Fruit fly (Drosophila melanogaster) whole organism, embryonic: ENCODE measurements around the gene RpLP1.

ENCODE experiments used
- CG1024 ChIP-seq: fragments of 200-800 bp; sonication (Bioruptor generic); IDR thresholded peaks from 2 replicates; pipeline ENCODE4 v1.3.6; 2022; ENCODE audit warnings: missing biosample characterization, missing genetic modification characterization
- CG11093 ChIP-seq: fragments of 200-800 bp; sonication (Bioruptor generic); IDR thresholded peaks from 3 replicates; pipeline ENCODE4 v1.3.6; 2022; ENCODE audit warnings: missing biosample characterization, missing genetic modification characterization
- CG14014 ChIP-seq: fragments of 200-800 bp; sonication (Bioruptor generic); IDR thresholded peaks from 2 replicates; pipeline ENCODE4 v1.3.6; 2022; ENCODE audit warnings: missing biosample characterization, missing genetic modification characterization
- CG15601 ChIP-seq: fragments of 200-800 bp; sonication (Bioruptor generic); optimal IDR thresholded peaks from 3 replicates; lab custom pipeline; 2019; ENCODE audit warnings: missing biosample characterization, mild to moderate bottlenecking, missing genetic modification characterization, moderate library complexity
- CG16779 ChIP-seq: fragments of 200-800 bp; sonication (Bioruptor generic); IDR thresholded peaks from 2 replicates; pipeline ENCODE4 v1.3.6; 2022; ENCODE audit warnings: missing biosample characterization, missing genetic modification characterization
- CG1832 ChIP-seq: fragments of 200-800 bp; sonication (Bioruptor generic); optimal IDR thresholded peaks from 2 replicates; lab custom pipeline; 2017; ENCODE audit warnings: missing biosample characterization, mild to moderate bottlenecking, missing genetic modification characterization, inconsistent platforms
- CG18476 ChIP-seq: fragments of 200-800 bp; sonication (Bioruptor generic); optimal IDR thresholded peaks from 2 replicates; lab custom pipeline; 2016; ENCODE audit warnings: missing biosample characterization, mild to moderate bottlenecking, missing genetic modification characterization
- CG2120 ChIP-seq: fragments of 200-800 bp; sonication (Bioruptor generic); optimal IDR thresholded peaks from 3 replicates; lab custom pipeline; 2016; ENCODE audit warnings: missing biosample characterization, missing genetic modification characterization
- CG2678 ChIP-seq: fragments of 200-800 bp; sonication (Bioruptor generic); optimal IDR thresholded peaks from 3 replicates; lab custom pipeline; 2019; ENCODE audit warnings: missing biosample characterization, mild to moderate bottlenecking, missing genetic modification characterization, moderate library complexity
- CG31441 ChIP-seq: fragments of 200-800 bp; sonication (Bioruptor generic); IDR thresholded peaks from 2 replicates; pipeline ENCODE4 v1.3.6; 2022; ENCODE audit warnings: missing biosample characterization, missing genetic modification characterization
- CG42726 ChIP-seq: fragments of 200-800 bp; sonication (Bioruptor generic); IDR thresholded peaks from 2 replicates; pipeline ENCODE4 v1.3.6; 2022; ENCODE audit warnings: missing biosample characterization, missing genetic modification characterization; ENCODE audit not compliant: partially characterized antibody
- CG5180 ChIP-seq: fragments of 200-800 bp; sonication (Bioruptor generic); optimal IDR thresholded peaks from 3 replicates; lab custom pipeline; 2017; ENCODE audit warnings: missing biosample characterization, missing genetic modification characterization, mild to moderate bottlenecking, moderate library complexity, missing genetic modification reagents
- CG8290 ChIP-seq, 3 experiments: fragments of 200-800 bp; sonication (Bioruptor generic); optimal IDR thresholded peaks; 2 replicates each; lab custom pipeline; 2016 to 2019; ENCODE audit warnings: missing biosample characterization in 3 of 3, missing genetic modification characterization in 3 of 3, mild to moderate bottlenecking in 2 of 3, moderate library complexity in 1 of 3
- CG9215 ChIP-seq: fragments of 200-800 bp; sonication (Bioruptor generic); IDR thresholded peaks from 2 replicates; pipeline ENCODE4 v1.3.6; 2022; ENCODE audit warnings: missing biosample characterization, missing genetic modification characterization
- CG9727 ChIP-seq: fragments of 200-800 bp; sonication (Bioruptor generic); optimal IDR thresholded peaks from 3 replicates; lab custom pipeline; 2017; ENCODE audit warnings: missing biosample characterization, mild to moderate bottlenecking, missing genetic modification characterization
- D19B ChIP-seq: fragments of 200-800 bp; sonication (Bioruptor generic); optimal IDR thresholded peaks from 2 replicates; lab custom pipeline; 2017; ENCODE audit warnings: missing biosample characterization, mild to moderate bottlenecking, missing genetic modification characterization
- Dfd ChIP-seq, 2 experiments: fragments of >200 bp; optimal IDR thresholded peaks; 2 replicates each; lab custom pipeline; 2017; ENCODE audit warnings: missing biosample characterization in 2 of 2, missing genetic modification characterization in 2 of 2
- Dip2 ChIP-seq: fragments of 200-800 bp; sonication (Bioruptor generic); IDR thresholded peaks from 2 replicates; pipeline ENCODE4 v1.3.6; 2022; ENCODE audit warnings: missing biosample characterization, missing genetic modification characterization
- Dll ChIP-seq: fragments of 200-800 bp; sonication (Bioruptor generic); IDR thresholded peaks from 4 replicates; pipeline ENCODE4 v1.3.6; 2022; ENCODE audit warnings: missing biosample characterization, missing genetic modification characterization; ENCODE audit not compliant: partially characterized antibody
- Hr78 ChIP-seq, 2 experiments: fragments of 200-800 bp in 1 of 2; fragments of >200 bp in 1 of 2; sonication (Bioruptor generic) in 1 of 2; optimal IDR thresholded peaks; 2 replicates each; lab custom pipeline; 2017 to 2019; ENCODE audit warnings: missing biosample characterization in 2 of 2, missing genetic modification characterization in 2 of 2, mild to moderate bottlenecking in 1 of 2, moderate library complexity in 1 of 2
- MTF-1 ChIP-seq: fragments of 200-800 bp; sonication (Bioruptor generic); optimal IDR thresholded peaks from 2 replicates; lab custom pipeline; 2018; ENCODE audit warnings: missing biosample characterization, mild to moderate bottlenecking, missing genetic modification characterization, borderline replicate concordance
- Med ChIP-seq: fragments of 200-800 bp; sonication (Bioruptor generic); peaks from one replicate; lab custom pipeline; 2016; ENCODE audit warnings: missing biosample characterization, missing genetic modification characterization, mild to moderate bottlenecking, inconsistent platforms, moderate library complexity
- Meics ChIP-seq: fragments of 200-800 bp; sonication (Bioruptor generic); optimal IDR thresholded peaks from 2 replicates; lab custom pipeline; 2017; ENCODE audit warnings: missing biosample characterization, mild to moderate bottlenecking, missing genetic modification characterization
- Mrtf ChIP-seq: fragments of 200-800 bp; sonication (Bioruptor generic); IDR thresholded peaks from 3 replicates; pipeline ENCODE4 v1.3.6; 2022; ENCODE audit warnings: missing biosample characterization, missing genetic modification characterization
- NfI ChIP-seq: fragments of 200-800 bp; sonication (Bioruptor generic); optimal IDR thresholded peaks from 3 replicates; lab custom pipeline; 2018; ENCODE audit warnings: missing biosample characterization, mild to moderate bottlenecking, missing genetic modification characterization, moderate library complexity
- PHDP ChIP-seq: fragments of 200-800 bp; sonication (Bioruptor generic); optimal IDR thresholded peaks from 3 replicates; lab custom pipeline; 2018; ENCODE audit warnings: missing biosample characterization, mild to moderate bottlenecking, missing genetic modification characterization, moderate library complexity
- Sox100B ChIP-seq: fragments of 200-800 bp; sonication (Bioruptor generic); optimal IDR thresholded peaks from 3 replicates; lab custom pipeline; 2018; ENCODE audit warnings: missing biosample characterization, mild to moderate bottlenecking, missing genetic modification characterization
- Spps ChIP-seq: fragments of 200-800 bp; sonication (Bioruptor generic); optimal IDR thresholded peaks from 2 replicates; lab custom pipeline; 2018; ENCODE audit warnings: missing biosample characterization, mild to moderate bottlenecking, missing genetic modification characterization
- Ssrp ChIP-seq: fragments of 200-800 bp; sonication (Bioruptor generic); optimal IDR thresholded peaks from 2 replicates; lab custom pipeline; 2018; ENCODE audit warnings: missing biosample characterization, mild to moderate bottlenecking, missing genetic modification characterization, moderate library complexity
- Tbp ChIP-seq: fragments of >200 bp; optimal IDR thresholded peaks from 2 replicates; lab custom pipeline; 2018; ENCODE audit warnings: missing biosample characterization, missing genetic modification characterization
- bigmax ChIP-seq: fragments of 200-800 bp; sonication (Bioruptor generic); optimal IDR thresholded peaks from 2 replicates; lab custom pipeline; 2018; ENCODE audit warnings: missing biosample characterization, mild to moderate bottlenecking, missing genetic modification characterization
- danr ChIP-seq: fragments of 200-800 bp; sonication (Bioruptor generic); IDR thresholded peaks from 2 replicates; pipeline ENCODE4 v1.3.6; 2022; ENCODE audit warnings: missing biosample characterization, missing genetic modification characterization
- gem ChIP-seq: fragments of 200-800 bp; sonication (Bioruptor generic); optimal IDR thresholded peaks from 2 replicates; lab custom pipeline; 2019; ENCODE audit warnings: missing biosample characterization, mild to moderate bottlenecking, missing genetic modification characterization, moderate library complexity
- h ChIP-seq: fragments of >200 bp; optimal IDR thresholded peaks from 2 replicates; lab custom pipeline; 2017
- hbn ChIP-seq: fragments of 200-800 bp; sonication (Bioruptor generic); IDR thresholded peaks from 2 replicates; pipeline ENCODE4 v1.3.6; 2022; ENCODE audit warnings: missing biosample characterization, missing genetic modification characterization; ENCODE audit not compliant: partially characterized antibody
- ind ChIP-seq: fragments of 200-800 bp; sonication (Bioruptor generic); optimal IDR thresholded peaks from 3 replicates; lab custom pipeline; 2016; ENCODE audit warnings: missing biosample characterization, missing genetic modification characterization
- luna ChIP-seq: fragments of 200-800 bp; sonication (Bioruptor generic); optimal IDR thresholded peaks from 2 replicates; lab custom pipeline; 2016; ENCODE audit warnings: missing biosample characterization, missing genetic modification characterization
- mirr ChIP-seq: fragments of 200-800 bp; sonication (Bioruptor generic); optimal IDR thresholded peaks from 3 replicates; lab custom pipeline; 2018; ENCODE audit warnings: missing biosample characterization, mild to moderate bottlenecking, missing genetic modification characterization
- pita ChIP-seq: fragments of 200-800 bp; sonication (Bioruptor generic); optimal IDR thresholded peaks from 2 replicates; lab custom pipeline; 2017; ENCODE audit warnings: missing biosample characterization, mild to moderate bottlenecking, missing genetic modification characterization
- pnt ChIP-seq: fragments of 200-800 bp; sonication (Bioruptor generic); optimal IDR thresholded peaks from 3 replicates; lab custom pipeline; 2016; ENCODE audit warnings: missing biosample characterization, missing genetic modification characterization
- ranshi ChIP-seq: fragments of 200-800 bp; sonication (Bioruptor generic); IDR thresholded peaks from 2 replicates; pipeline ENCODE4 v1.3.6; 2022; ENCODE audit warnings: missing biosample characterization, missing genetic modification characterization
- repo ChIP-seq: fragments of 200-800 bp; sonication (Bioruptor generic); optimal IDR thresholded peaks from 2 replicates; lab custom pipeline; 2016; ENCODE audit warnings: missing biosample characterization, missing genetic modification characterization
- ro ChIP-seq: fragments of 200-800 bp; sonication (Bioruptor generic); IDR thresholded peaks from 2 replicates; pipeline ENCODE4 v1.3.6; 2022; ENCODE audit warnings: missing biosample characterization, missing genetic modification characterization
- salm ChIP-seq: fragments of 200-800 bp; sonication (Bioruptor generic); optimal IDR thresholded peaks from 2 replicates; lab custom pipeline; 2018; ENCODE audit warnings: missing biosample characterization, mild to moderate bottlenecking, missing genetic modification characterization
- sens ChIP-seq: fragments of 200-800 bp; sonication (Bioruptor generic); peaks from one replicate; lab custom pipeline; 2016; ENCODE audit warnings: missing biosample characterization, missing genetic modification characterization
- slbo ChIP-seq: fragments of 200-800 bp; sonication (Bioruptor generic); IDR thresholded peaks from 2 replicates; pipeline ENCODE4 v1.3.6; 2022; ENCODE audit warnings: missing biosample characterization, missing genetic modification characterization
- sob ChIP-seq: fragments of 200-800 bp; sonication (Bioruptor generic); IDR thresholded peaks from 2 replicates; pipeline ENCODE4 v1.3.6; 2022; ENCODE audit warnings: missing biosample characterization, missing genetic modification characterization
- sug ChIP-seq: fragments of 200-800 bp; optimal IDR thresholded peaks from 2 replicates; lab custom pipeline; 2019; ENCODE audit warnings: missing biosample characterization, mild to moderate bottlenecking, missing genetic modification characterization, moderate library complexity
- tap ChIP-seq: fragments of 200-800 bp; optimal IDR thresholded peaks from 3 replicates; lab custom pipeline; 2019; ENCODE audit warnings: missing biosample characterization, mild to moderate bottlenecking, missing genetic modification characterization, moderate library complexity
- usp ChIP-seq: fragments of >200 bp; optimal IDR thresholded peaks from 2 replicates; lab custom pipeline; 2017; ENCODE audit warnings: missing biosample characterization, missing genetic modification characterization
- zen ChIP-seq: fragments of 200-800 bp; sonication (Bioruptor generic); optimal IDR thresholded peaks from 3 replicates; lab custom pipeline; 2018; ENCODE audit warnings: missing biosample characterization, mild to moderate bottlenecking, missing genetic modification characterization, moderate library complexity

RpLP1 gene

dm6 chr2L:435311-435806 lies 15.6 kb downstream of the RpLP1 start (continued):
- TF ChIP-seq pnt (no peak), Hr78 (GFP tag; optimal IDR thresholded peaks at IDR 0.05; lab: Kevin White, UChicago) (peak in 1 of 2 experiments; percentile 43), CG2678 (tag; lab: Kevin White, UChicago) (peak; percentile 42), CG42726 (GFP tag; lab: Robert Waterston, UW) (no peak), luna (GFP tag; lab: Kevin White, UChicago) (no peak), slbo (no peak), Dip2 (no peak), Ssrp (peak; percentile 45), danr (GFP tag; lab: Robert Waterston, UW) (0 out of 2 replicates have a peak, but pooled peaks have one; percentile 5), hbn (GFP tag; lab: Robert Waterston, UW) (no peak), CG2120 (GFP tag; lab: Kevin White, UChicago) (no peak), bigmax (GFP tag; lab: Kevin White, UChicago) (no peak), CG5180 (no peak), Dfd (GFP tag; optimal IDR thresholded peaks at IDR 0.05; lab: Kevin White, UChicago) (no peak), CG16779 (GFP tag; lab: Robert Waterston, UW) (no peak), NfI (GFP tag; lab: Kevin White, UChicago) (no peak), mirr (GFP tag; lab: Kevin White, UChicago) (no peak), usp (no peak), Med (peak; percentile 41), repo (GFP tag; lab: Kevin White, UChicago) (no peak), CG18476 (GFP tag; lab: Kevin White, UChicago) (no peak), ranshi (GFP tag; lab: Robert Waterston, UW) (no peak), PHDP (tag; lab: Kevin White, UChicago) (peak; percentile 11), gem (tag; lab: Kevin White, UChicago) (peak; percentile 54), ind (GFP tag; lab: Kevin White, UChicago) (no peak), CG11093 (GFP tag; lab: Robert Waterston, UW) (no peak), Spps (tag; lab: Kevin White, UChicago) (no peak), salm (tag; lab: Kevin White, UChicago) (no peak), sob (no peak), CG1024 (no peak), CG1832 (no peak), Sox100B (GFP tag; lab: Kevin White, UChicago) (peak; percentile 4), CG31441 (peak; percentile 62), D19B (no peak), CG9215 (GFP tag; lab: Robert Waterston, UW) (no peak), CG14014 (no peak), sens (GFP tag; lab: Kevin White, UChicago) (peak; percentile 67), zen (tag; lab: Kevin White, UChicago) (no peak), sug (tag; lab: Kevin White, UChicago) (no peak), CG9727 (no peak), Mrtf (GFP tag; lab: Robert Waterston, UW) (no peak), ro (GFP tag; lab: Robert Waterston, UW) (no peak), Tbp (GFP tag; lab: Kevin White, UChicago) (no peak), pita (GFP tag; lab: Kevin White, UChicago) (no peak), MTF-1 (GFP tag; lab: Kevin White, UChicago) (no peak), Meics (GFP tag; lab: Kevin White, UChicago) (no peak), CG15601 (tag; lab: Kevin White, UChicago) (peak; percentile 78), tap (tag; lab: Kevin White, UChicago) (no peak), CG8290 (GFP tag; optimal IDR thresholded peaks at IDR 0.05; lab: Kevin White, UChicago) (no peak), CG8290 (tag; optimal IDR thresholded peaks at IDR 0.05; lab: Kevin White, UChicago) (no peak), h (no peak), Dll (GFP tag; lab: Robert Waterston, UW) (no peak)
